Worm (Caenorhabditis elegans) whole organism, mixed stage, embryonic: ENCODE data around the gene ZK180.5.

Experiments used
- lsy-2 ChIP-seq: fragments of 150-350 bp; optimal IDR thresholded peaks from 2 replicates; lab custom pipeline; 2014; ENCODE audit warnings: missing biosample characterization, missing genetic modification characterization
- mab-5 ChIP-seq: fragments of 150-350 bp; optimal IDR thresholded peaks from 2 replicates; lab custom pipeline; 2014; ENCODE audit warnings: missing biosample characterization, missing genetic modification characterization
- nhr-76 ChIP-seq: sonication (generic microtip); optimal IDR thresholded peaks from 2 replicates; lab custom pipeline; 2017; ENCODE audit warnings: missing biosample characterization, missing genetic modification characterization
- snpc-4 ChIP-seq: fragments of 150-350 bp; optimal IDR thresholded peaks from 2 replicates; lab custom pipeline; 2014; ENCODE audit warnings: missing biosample characterization, missing genetic modification characterization
- tbx-8 ChIP-seq: fragments of 200-800 bp; sonication (Bioruptor generic); optimal IDR thresholded peaks from 2 replicates; lab custom pipeline; 2018; ENCODE audit warnings: mild to moderate bottlenecking, missing genetic modification characterization, moderate library complexity, missing compliant biosample characterization

- no peak for TF ChIP-seq lsy-2 (tag; lab: Kevin White, UChicago)
- no peak for TF ChIP-seq snpc-4 (tag; lab: Kevin White, UChicago)
- no peak for TF ChIP-seq nhr-76
- TF ChIP-seq tbx-8 (GFP tag; lab: Kevin White, UChicago) = no peak
- TF ChIP-seq mab-5 (tag; lab: Kevin White, UChicago) = no peak
Observed at ce11 chrIV:4511259-4511890, 5.6 kb downstream of the ZK180.5 start, which contains the start of the genes rfth-1 and ZK180.8.
